Fruit fly (Drosophila melanogaster) whole organism, wandering third instar larva: ENCODE results near the gene CG16985.

Source experiments
- Hr83 ChIP-seq: fragments of 200-300 bp; sonication (Bioruptor generic); optimal IDR thresholded peaks from 2 replicates; lab custom pipeline; 2016; ENCODE audit warnings: missing biosample characterization, mild to moderate bottlenecking, missing genetic modification characterization, moderate library complexity; ENCODE audit not compliant: poor library complexity, severe bottlenecking
- Vsx2 ChIP-seq: fragments of 200-300, 225-300 bp; sonication (Bioruptor generic); optimal IDR thresholded peaks from 2 replicates; lab custom pipeline; 2018; ENCODE audit warnings: missing biosample characterization, missing genetic modification characterization; ENCODE audit not compliant: partially characterized antibody
- usp ChIP-seq: fragments of >200 bp; optimal IDR thresholded peaks from 2 replicates; lab custom pipeline; 2017; ENCODE audit warnings: missing biosample characterization, missing genetic modification characterization

DNA sequence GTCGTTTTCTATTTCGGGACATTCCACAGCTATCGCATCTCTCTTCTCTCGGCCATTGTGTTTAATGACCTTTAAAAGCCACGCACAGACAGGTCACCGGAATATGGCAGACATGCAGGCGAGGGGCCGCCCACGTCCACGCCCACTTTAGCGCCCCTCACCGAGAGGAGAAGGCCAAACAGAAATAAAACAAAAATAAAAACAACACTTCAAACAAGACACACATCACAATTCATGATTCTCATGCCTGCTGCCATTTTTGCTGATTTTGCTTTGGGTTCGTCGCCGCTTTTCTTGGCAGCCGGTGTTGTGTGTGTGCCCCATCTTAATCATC is 15.6 kb upstream of the CG16985 start:
- TF ChIP-seq Hr83 (GFP tag; lab: Kevin White, UChicago): no peak
- TF ChIP-seq usp (GFP tag; lab: Kevin White, UChicago): no peak
- TF ChIP-seq Vsx2 (GFP tag; lab: Kevin White, UChicago): no peak
